Worm (Caenorhabditis elegans) whole organism, L1 larva: ENCODE data around the gene F29G9.1.

ENCODE experiments used
- aly-2 ChIP-seq: fragments of 150-350 bp; optimal IDR thresholded peaks from 2 replicates; lab custom pipeline; 2014; ENCODE audit warnings: missing biosample characterization, missing genetic modification characterization
- elt-3 ChIP-seq, 6 experiments: fragments of 150-350 bp in 1 of 6; sonication (generic microtip); optimal IDR thresholded peaks; 2 replicates each; lab custom pipeline; 2017 to 2018; ENCODE audit warnings: missing biosample characterization in 6 of 6, missing genetic modification characterization in 6 of 6, inconsistent platforms in 1 of 6

- TF ChIP-seq aly-2 (tag; lab: Kevin White, UChicago) (no peak), elt-3 (tag; optimal IDR thresholded peaks at IDR 0.05; lab: Kevin White, UChicago) (no peak)
These were observed 48.5 kb upstream of the F29G9.1 start, which contains the start of gene fut-8 for ce11 chrV:5990383-5990782.
